Worm (Caenorhabditis elegans) whole organism, late embryonic: ENCODE data around the gene ska-3.

Experiments used
- C38D4.7 ChIP-seq: fragments of 200-800 bp; sonication (Bioruptor generic); optimal IDR thresholded peaks from 2 replicates; lab custom pipeline; 2018; ENCODE audit warnings: mild to moderate bottlenecking, missing genetic modification characterization, moderate library complexity, missing compliant biosample characterization
- F13H6.1 ChIP-seq: sonication (generic microtip); optimal IDR thresholded peaks from 2 replicates; lab custom pipeline; 2016; ENCODE audit warnings: missing genetic modification characterization, missing compliant biosample characterization
- K02D7.2 ChIP-seq: sonication (generic microtip); optimal IDR thresholded peaks from 2 replicates; lab custom pipeline; 2017; ENCODE audit warnings: mild to moderate bottlenecking, missing genetic modification characterization, missing compliant biosample characterization
- ceh-14 ChIP-seq: sonication (generic microtip); optimal IDR thresholded peaks from 2 replicates; lab custom pipeline; 2016; ENCODE audit warnings: missing genotype, missing genetic modification characterization, missing compliant biosample characterization
- ceh-18 ChIP-seq: sonication (generic microtip); optimal IDR thresholded peaks from 2 replicates; lab custom pipeline; 2016; ENCODE audit warnings: missing genetic modification characterization, missing compliant biosample characterization
- ceh-19 ChIP-seq: fragments of 200-800 bp; sonication (Bioruptor generic); optimal IDR thresholded peaks from 2 replicates; lab custom pipeline; 2018; ENCODE audit warnings: mild to moderate bottlenecking, missing genetic modification characterization, missing compliant biosample characterization
- ceh-30 ChIP-seq: fragments of 150-350 bp; optimal IDR thresholded peaks from 2 replicates; lab custom pipeline; 2014; ENCODE audit warnings: missing biosample characterization, missing genetic modification characterization
- ceh-31 ChIP-seq: sonication (generic microtip); optimal IDR thresholded peaks from 2 replicates; lab custom pipeline; 2016; ENCODE audit warnings: missing genetic modification characterization, missing compliant biosample characterization
- ceh-45 ChIP-seq: fragments of 200-800 bp; sonication (Bioruptor generic); IDR thresholded peaks from 2 replicates; pipeline ENCODE4 v1.3.6; 2022; ENCODE audit warnings: missing genetic modification reagents, missing genetic modification characterization, missing compliant biosample characterization
- che-1 ChIP-seq: sonication (generic microtip); optimal IDR thresholded peaks from 2 replicates; lab custom pipeline; 2016; ENCODE audit warnings: mild to moderate bottlenecking, missing genetic modification characterization, missing compliant biosample characterization
- dmd-4 ChIP-seq: sonication (generic microtip); optimal IDR thresholded peaks from 2 replicates; lab custom pipeline; 2016; ENCODE audit warnings: borderline replicate concordance, missing genetic modification characterization, missing compliant biosample characterization
- elt-2 ChIP-seq: sonication (generic microtip); optimal IDR thresholded peaks from 2 replicates; lab custom pipeline; 2016; ENCODE audit warnings: missing genetic modification reagents, missing genetic modification characterization, missing compliant biosample characterization
- ets-4 ChIP-seq: sonication (generic microtip); optimal IDR thresholded peaks from 2 replicates; lab custom pipeline; 2016; ENCODE audit warnings: missing genetic modification characterization, missing compliant biosample characterization
- hlh-30 ChIP-seq: sonication (generic microtip); optimal IDR thresholded peaks from 2 replicates; lab custom pipeline; 2017; ENCODE audit warnings: antibody characterized with exemption, missing genetic modification characterization, missing compliant biosample characterization; ENCODE audit not compliant: insufficient read depth
- hlh-6 ChIP-seq: sonication (generic microtip); optimal IDR thresholded peaks from 2 replicates; lab custom pipeline; 2016; ENCODE audit warnings: missing genotype, missing genetic modification characterization, missing compliant biosample characterization
- lin-11 ChIP-seq: fragments of 200-800 bp; sonication (Bioruptor generic); optimal IDR thresholded peaks from 2 replicates; lab custom pipeline; 2018; ENCODE audit warnings: mild to moderate bottlenecking, missing genetic modification characterization, missing compliant biosample characterization
- madf-2 ChIP-seq: sonication (generic microtip); optimal IDR thresholded peaks from 2 replicates; lab custom pipeline; 2017; ENCODE audit warnings: missing genetic modification characterization, missing compliant biosample characterization
- mec-3 ChIP-seq: sonication (generic microtip); optimal IDR thresholded peaks from 2 replicates; lab custom pipeline; 2016; ENCODE audit warnings: borderline replicate concordance, missing genetic modification characterization, missing compliant biosample characterization
- nfya-1 ChIP-seq: sonication (generic microtip); optimal IDR thresholded peaks from 2 replicates; lab custom pipeline; 2017; ENCODE audit warnings: missing genetic modification characterization, mild to moderate bottlenecking, missing compliant biosample characterization, antibody characterized with exemption, moderate library complexity
- nhr-232 ChIP-seq: sonication (generic microtip); optimal IDR thresholded peaks from 2 replicates; lab custom pipeline; 2016; ENCODE audit warnings: missing genetic modification characterization, missing compliant biosample characterization
- odd-2 ChIP-seq: sonication (generic microtip); optimal IDR thresholded peaks from 2 replicates; lab custom pipeline; 2017; ENCODE audit warnings: antibody characterized with exemption, mild to moderate bottlenecking, missing genetic modification characterization, missing compliant biosample characterization
- pag-3 ChIP-seq: sonication (generic microtip); optimal IDR thresholded peaks from 2 replicates; lab custom pipeline; 2016; ENCODE audit warnings: missing compliant biosample characterization, missing genetic modification characterization, borderline replicate concordance
- pax-1 ChIP-seq: fragments of 150-350 bp; optimal IDR thresholded peaks from 2 replicates; lab custom pipeline; 2014; ENCODE audit warnings: missing biosample characterization, missing genetic modification characterization
- pqm-1 ChIP-seq: sonication (generic microtip); optimal IDR thresholded peaks from 2 replicates; lab custom pipeline; 2016; ENCODE audit warnings: missing genetic modification characterization, missing compliant biosample characterization
- pros-1 ChIP-seq: fragments of 150-350 bp; optimal IDR thresholded peaks from 2 replicates; lab custom pipeline; 2014; ENCODE audit warnings: missing biosample characterization, missing genetic modification reagents, missing genetic modification characterization
- sox-2 ChIP-seq: fragments of 200-800 bp; sonication (Bioruptor generic); IDR thresholded peaks from 2 replicates; pipeline ENCODE4 v1.3.6; 2022; ENCODE audit warnings: missing genetic modification reagents, missing genetic modification characterization, missing compliant biosample characterization
- sox-4 ChIP-seq: sonication (generic microtip); optimal IDR thresholded peaks from 2 replicates; lab custom pipeline; 2017; ENCODE audit warnings: mild to moderate bottlenecking, missing genetic modification characterization, inconsistent platforms, missing compliant biosample characterization
- syd-9 ChIP-seq: sonication (generic microtip); optimal IDR thresholded peaks from 2 replicates; lab custom pipeline; 2016; ENCODE audit warnings: mild to moderate bottlenecking, missing genetic modification characterization, moderate library complexity, missing compliant biosample characterization
- ttx-3 ChIP-seq: sonication (generic microtip); optimal IDR thresholded peaks from 2 replicates; lab custom pipeline; 2016; ENCODE audit warnings: missing genetic modification reagents, missing genetic modification characterization, missing compliant biosample characterization
- unc-86 ChIP-seq: sonication (generic microtip); optimal IDR thresholded peaks from 2 replicates; lab custom pipeline; 2016; ENCODE audit warnings: missing genetic modification characterization, missing compliant biosample characterization

Gene ska-3

DNA sequence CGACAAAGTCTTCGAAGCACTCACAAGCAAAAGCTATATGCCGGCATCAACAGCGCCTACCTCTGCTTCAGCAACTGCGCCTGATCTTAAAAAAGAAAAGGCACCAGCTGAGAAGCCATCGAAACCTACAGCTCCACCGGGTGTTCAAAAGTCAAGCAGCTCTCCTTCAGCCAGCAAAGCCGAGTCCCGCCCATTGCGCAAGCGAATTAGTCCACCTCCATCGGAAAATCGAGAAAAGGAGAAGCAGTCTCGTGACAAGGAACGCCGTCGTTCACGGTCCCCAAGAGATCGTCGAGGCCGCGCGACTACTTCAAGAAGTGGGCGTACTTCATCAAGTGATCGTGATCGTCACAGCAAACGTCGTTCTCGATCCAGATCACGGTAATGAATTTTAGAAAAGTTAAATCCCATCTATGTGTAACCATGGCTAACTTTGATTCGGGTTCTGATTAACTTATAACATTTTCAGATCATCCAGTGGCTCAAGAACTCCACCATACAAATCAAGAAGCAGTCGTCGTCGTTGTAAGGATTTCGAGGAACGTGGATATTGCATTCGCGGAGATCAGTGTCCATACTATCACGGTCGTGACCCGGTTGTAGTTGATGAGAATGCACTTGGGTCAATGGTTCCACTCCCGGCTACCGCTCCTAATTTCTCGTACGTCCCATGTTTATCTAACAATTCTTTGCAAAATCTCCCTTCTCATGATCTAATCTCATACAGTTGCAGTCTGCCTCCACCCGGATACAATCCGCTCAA lies 33.3 kb upstream of the ska-3 start:
- TF ChIP-seq ceh-19 (no peak), pros-1 (tag; lab: Kevin White, UChicago) (no peak), F13H6.1 (no peak), ceh-31 (tag; lab: Kevin White, UChicago) (no peak), C38D4.7 (GFP tag; lab: Kevin White, UChicago) (no peak), syd-9 (tag; lab: Kevin White, UChicago) (no peak)

DNA sequence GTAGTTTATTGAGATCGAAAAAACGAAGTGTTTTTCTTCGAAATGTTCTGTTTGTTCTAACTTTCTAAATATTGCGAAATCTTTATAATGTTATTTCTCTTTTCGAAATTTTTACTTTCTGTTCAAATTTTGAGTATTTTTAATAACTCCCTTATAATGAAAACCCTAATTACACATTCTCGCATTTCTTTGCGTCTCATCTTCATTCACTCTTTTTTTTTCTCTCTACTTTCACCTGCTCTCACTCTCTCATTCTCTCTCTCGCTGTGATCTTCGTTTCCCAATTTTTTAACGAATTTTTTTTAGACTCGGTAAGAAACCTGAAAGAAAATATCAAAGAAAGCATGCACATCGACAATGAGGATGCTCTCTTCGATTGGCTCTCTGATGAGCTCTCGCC lies 32.4 kb upstream of the ska-3 start, which contains the start of gene rbm-26:
Gene rbm-26 (plus strand): TSS at position 301 of the 400 bp plus-strand sequence.
- TF ChIP-seq odd-2 (tag; lab: Kevin White, UChicago) (no peak), ceh-14 (tag; lab: Kevin White, UChicago) (no peak), madf-2 (tag; lab: Kevin White, UChicago) (no peak), ceh-45 (GFP tag; lab: Robert Waterston, UW) (no peak), hlh-30 (tag; lab: Kevin White, UChicago) (no peak), mec-3 (tag; lab: Kevin White, UChicago) (no peak), F13H6.1 (no peak), hlh-6 (tag; lab: Kevin White, UChicago) (no peak), che-1 (tag; lab: Kevin White, UChicago) (no peak), ceh-30 (no peak), nhr-232 (tag; lab: Kevin White, UChicago) (no peak), ets-4 (tag; lab: Kevin White, UChicago) (no peak), dmd-4 (tag; lab: Kevin White, UChicago) (no peak), ceh-19 (no peak), lin-11 (no peak), ceh-18 (tag; lab: Kevin White, UChicago) (no peak)
- TF ChIP-seq, all 69 proteins: peak for 0

DNA sequence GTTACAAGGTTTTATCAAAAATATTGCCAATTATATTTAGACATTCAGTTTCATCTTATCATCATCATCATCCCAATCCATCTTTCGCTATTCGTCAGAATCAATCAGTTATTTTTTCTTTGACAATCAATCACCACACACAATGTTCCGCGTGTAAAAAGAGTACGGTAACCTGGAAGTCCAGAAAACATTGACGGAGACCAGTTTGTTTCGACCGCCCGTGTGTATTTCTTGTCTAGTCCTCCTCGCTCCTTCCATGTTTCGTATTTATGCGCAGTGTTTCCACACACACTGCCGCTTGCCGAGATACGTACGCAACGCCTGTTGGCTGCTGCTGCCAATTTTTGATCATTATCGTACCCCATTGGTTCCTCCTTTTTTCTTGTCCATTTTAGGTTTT lies 31.9 kb upstream of the ska-3 start:
- no peak for TF ChIP-seq odd-2 (tag; lab: Kevin White, UChicago)
- peak; percentile 42 for TF ChIP-seq elt-2 (tag; lab: Kevin White, UChicago)
- TF ChIP-seq ets-4 (tag; lab: Kevin White, UChicago): peak; percentile 70
- peak; percentile 68 for TF ChIP-seq nfya-1 (tag; lab: Kevin White, UChicago)
- TF ChIP-seq, all 69 proteins: peak for 3

DNA sequence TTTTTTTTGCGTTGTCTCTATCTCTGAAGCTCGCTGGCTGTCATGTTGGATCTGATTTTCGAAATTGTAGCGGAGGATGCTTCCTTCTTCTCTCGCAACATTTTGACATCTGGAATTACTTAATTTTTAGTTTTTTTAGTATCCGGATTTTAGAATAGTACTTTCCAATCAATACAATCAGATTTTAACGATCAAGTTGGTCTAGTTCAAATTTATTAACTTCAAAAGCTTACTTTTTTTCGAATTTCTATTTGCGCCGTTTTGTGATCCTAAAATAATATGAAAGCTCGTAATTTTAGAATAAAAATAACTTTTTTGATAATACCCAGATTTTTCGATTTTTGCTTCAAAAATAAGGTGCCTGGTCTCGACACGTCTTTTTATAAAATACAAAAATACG lies 31.2 kb upstream of the ska-3 start, which contains the start of gene B0336.12:
Gene B0336.12 (minus strand): TSS at position 101 of the 400 bp plus-strand sequence.
- TF ChIP-seq C38D4.7 (GFP tag; lab: Kevin White, UChicago): no peak
- TF ChIP-seq F13H6.1: no peak
- TF ChIP-seq nhr-232 (tag; lab: Kevin White, UChicago): no peak
- no peak for TF ChIP-seq ets-4 (tag; lab: Kevin White, UChicago)
- TF ChIP-seq pqm-1 (tag; lab: Kevin White, UChicago): no peak
- TF ChIP-seq elt-2 (tag; lab: Kevin White, UChicago): no peak
- TF ChIP-seq unc-86 (tag; lab: Kevin White, UChicago): no peak
- no peak for TF ChIP-seq che-1 (tag; lab: Kevin White, UChicago)
- no peak for TF ChIP-seq pag-3 (tag; lab: Kevin White, UChicago)
- no peak for TF ChIP-seq sox-4
- TF ChIP-seq, all 69 proteins: peak for 0

DNA sequence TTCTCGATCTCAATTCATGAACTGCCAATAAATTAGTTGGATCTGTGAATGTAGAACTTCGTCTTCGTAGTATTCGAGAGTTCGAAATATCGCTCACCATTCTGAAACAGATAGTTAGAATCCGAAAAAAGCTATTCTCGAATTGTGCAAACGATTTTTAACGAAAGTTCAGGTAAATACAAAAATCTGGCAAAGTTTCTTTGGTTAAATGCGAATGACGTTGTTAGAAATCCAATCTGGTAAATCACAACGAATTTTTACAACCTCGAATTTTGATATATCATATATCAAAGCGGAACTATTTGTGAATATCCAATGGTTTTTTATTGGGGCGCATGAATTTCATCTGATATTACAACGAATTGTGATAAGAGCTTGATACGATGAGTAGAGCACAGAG lies 30.4 kb upstream of the ska-3 start, which contains the start of gene hpo-28:
Gene hpo-28 (minus strand): TSS at position 101 of the 400 bp plus-strand sequence.
- TF ChIP-seq dmd-4 (tag; lab: Kevin White, UChicago): no peak
- no peak for TF ChIP-seq sox-2 (GFP tag; lab: Robert Waterston, UW)
- TF ChIP-seq ttx-3 (tag; lab: Kevin White, UChicago): no peak
- TF ChIP-seq pax-1 (tag; lab: Kevin White, UChicago): no peak
- no peak for TF ChIP-seq ceh-19
- no peak for TF ChIP-seq K02D7.2
